Fruit fly (Drosophila melanogaster): ENCODE data around the gene KaiR1D.
A peak's percentile ranks its signal among the peaks of the same experiment; 100 is the strongest.

The KaiR1D gene

DNA sequence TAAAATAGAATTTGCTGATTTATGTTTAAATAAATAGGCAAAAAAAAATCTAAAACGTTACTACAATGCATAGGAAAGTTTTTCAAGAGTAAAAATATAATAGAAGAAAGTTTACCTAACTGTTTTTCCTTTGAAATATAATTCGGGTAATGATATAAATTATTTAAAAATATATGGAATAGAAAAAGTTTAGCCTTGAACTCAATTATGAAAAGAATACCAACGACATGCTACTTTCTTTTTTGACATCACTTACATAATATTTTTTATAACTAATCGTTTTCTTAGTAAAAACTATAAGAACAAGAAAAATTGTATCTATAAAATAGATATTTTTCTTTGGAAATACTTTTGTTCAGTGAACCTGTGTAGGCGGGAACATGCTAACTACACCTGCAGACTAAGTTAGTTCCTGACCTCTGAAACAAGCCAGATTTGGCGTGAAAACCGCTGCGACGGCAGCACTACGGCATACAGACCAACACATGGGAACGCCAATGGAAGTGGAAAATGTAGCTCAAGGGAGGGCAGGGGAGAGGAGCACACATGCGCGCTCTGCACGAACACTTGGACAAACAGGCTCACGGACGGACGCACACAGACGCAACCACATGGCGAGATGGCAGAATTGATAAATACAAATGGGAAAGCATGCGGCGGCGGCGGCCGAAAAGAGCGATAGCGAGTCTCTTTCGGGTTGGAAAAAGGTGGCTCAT lies 36.5 kb downstream of the KaiR1D start (continued):
- TF ChIP-seq ERR (GFP tag; optimal IDR thresholded peaks at IDR 0.05), result no peak
- TF ChIP-seq MESR4 (GFP tag; optimal IDR thresholded peaks at IDR 0.05), result no peak
- TF ChIP-seq Med (GFP tag), result peak; percentile 93
- TF ChIP-seq ranshi (GFP tag; IDR thresholded peaks at IDR 0.05), result peak; percentile 5; the same call in 1 of the 2 replicates
- TF ChIP-seq CG8765 (GFP tag; IDR thresholded peaks at IDR 0.05), result no peak
- TF ChIP-seq ato (GFP tag; IDR thresholded peaks at IDR 0.05; ENCODE audit: partially characterized antibody), result no peak
- TF ChIP-seq CG1602 (GFP tag; optimal IDR thresholded peaks at IDR 0.05), result peak; percentile 29
- TF ChIP-seq CG14050 (GFP tag; IDR thresholded peaks at IDR 0.05), result no peak
- TF ChIP-seq Ptx1 (GFP tag; IDR thresholded peaks at IDR 0.05), result 0 out of 2 replicates have a peak, but pooled peaks have one; percentile 13
- TF ChIP-seq CG10431 (GFP tag; optimal IDR thresholded peaks at IDR 0.05), result no peak
- TF ChIP-seq knrl (GFP tag; IDR thresholded peaks at IDR 0.05; ENCODE audit: partially characterized antibody), result no peak
- TF ChIP-seq Dp (GFP tag; optimal IDR thresholded peaks at IDR 0.05), result no peak
- TF ChIP-seq Gug (GFP tag; IDR thresholded peaks at IDR 0.05), result peak; percentile 14; the same call in 1 of the 4 replicates
- peak; percentile 19 for TF ChIP-seq CG18619 (GFP tag; optimal IDR thresholded peaks at IDR 0.05)
- TF ChIP-seq CG8290 (GFP tag; optimal IDR thresholded peaks at IDR 0.05), result no peak
- TF ChIP-seq CG8290 (tag; optimal IDR thresholded peaks at IDR 0.05), result peak in 1 of 2 experiments; percentile 86
- peak; percentile 71 for TF ChIP-seq CG7556 (GFP tag; optimal IDR thresholded peaks at IDR 0.05)
- no peak for TF ChIP-seq CG8359 (GFP tag; optimal IDR thresholded peaks at IDR 0.05; ENCODE audit: borderline replicate concordance)
- TF ChIP-seq CG2678 (tag; optimal IDR thresholded peaks at IDR 0.05), result peak; percentile 63
- TF ChIP-seq inv (GFP tag; IDR thresholded peaks at IDR 0.05; ENCODE audit: partially characterized antibody), result no peak
- peak; percentile 61 for TF ChIP-seq CG9932 (GFP tag; IDR thresholded peaks at IDR 0.05)
- TF ChIP-seq pan (optimal IDR thresholded peaks at IDR 0.05), result no peak
- peak in 1 of 2 experiments; percentile 73 for TF ChIP-seq pan (GFP tag; optimal IDR thresholded peaks at IDR 0.05 in 1 of 2, IDR thresholded peaks at IDR 0.05 in 1 of 2)
- TF ChIP-seq CG10274 (GFP tag; optimal IDR thresholded peaks at IDR 0.05), result no peak
- TF ChIP-seq CG6791 (GFP tag; IDR thresholded peaks at IDR 0.05; ENCODE audit: partially characterized antibody), result peak; percentile 5; the same call in 1 of the 3 replicates
- no peak for TF ChIP-seq eve (GFP tag; optimal IDR thresholded peaks at IDR 0.05)
- peak; percentile 28 for TF ChIP-seq grau (tag; optimal IDR thresholded peaks at IDR 0.05)
- no peak for TF ChIP-seq Fer2 (tag; optimal IDR thresholded peaks at IDR 0.05)
- no peak for TF ChIP-seq ash1 (GFP tag; optimal IDR thresholded peaks at IDR 0.05)
- TF ChIP-seq gce (GFP tag; IDR thresholded peaks at IDR 0.05), result 0 out of 3 replicates have a peak, but pooled peaks have one; percentile 11
- TF ChIP-seq CG3726 (GFP tag; IDR thresholded peaks at IDR 0.05), result no peak
- TF ChIP-seq CG10565 (GFP tag; optimal IDR thresholded peaks at IDR 0.05), result no peak
- TF ChIP-seq B-H2 (GFP tag; optimal IDR thresholded peaks at IDR 0.05), result peak; percentile 60
- TF ChIP-seq CG12236 (GFP tag; optimal IDR thresholded peaks at IDR 0.05), result no peak
- TF ChIP-seq Dip3 (GFP tag; optimal IDR thresholded peaks at IDR 0.05), result no peak
- peak; percentile 80 for TF ChIP-seq ftz-f1 (GFP tag; optimal IDR thresholded peaks at IDR 0.05)
- TF ChIP-seq pum (GFP tag; optimal IDR thresholded peaks at IDR 0.05), result no peak
- TF ChIP-seq sob (GFP tag; IDR thresholded peaks at IDR 0.05), result peak; percentile 59; the same call in 1 of the 2 replicates
- peak; percentile 91 for TF ChIP-seq row (GFP tag; IDR thresholded peaks at IDR 0.05)
- no peak for TF ChIP-seq hb (GFP tag; IDR thresholded peaks at IDR 0.05; ENCODE audit: partially characterized antibody)
- TF ChIP-seq cad (GFP tag; optimal IDR thresholded peaks at IDR 0.05), result no peak
- no peak for TF ChIP-seq pnt (GFP tag; optimal IDR thresholded peaks at IDR 0.05)
- peak; percentile 43 for TF ChIP-seq lab (GFP tag; optimal IDR thresholded peaks at IDR 0.05)
- peak; percentile 32; the same call in 1 of the 2 replicates for TF ChIP-seq CG6689 (GFP tag; IDR thresholded peaks at IDR 0.05)
- no peak for TF ChIP-seq nerfin-2 (GFP tag; IDR thresholded peaks at IDR 0.05; ENCODE audit: partially characterized antibody)
- TF ChIP-seq C15 (GFP tag; IDR thresholded peaks at IDR 0.05), result no peak
- no peak for TF ChIP-seq abd-A (tag; optimal IDR thresholded peaks at IDR 0.05)
- TF ChIP-seq CG4730 (GFP tag; IDR thresholded peaks at IDR 0.05), result no peak
- TF ChIP-seq CG10267 (tag; optimal IDR thresholded peaks at IDR 0.05), result peak; percentile 12
- TF ChIP-seq bigmax (GFP tag; optimal IDR thresholded peaks at IDR 0.05), result peak; percentile 47

Data from whole organism, embryonic.